Worm (Caenorhabditis elegans): Measurements from ENCODE around the gene abce-1.

abce-1 gene

DNA sequence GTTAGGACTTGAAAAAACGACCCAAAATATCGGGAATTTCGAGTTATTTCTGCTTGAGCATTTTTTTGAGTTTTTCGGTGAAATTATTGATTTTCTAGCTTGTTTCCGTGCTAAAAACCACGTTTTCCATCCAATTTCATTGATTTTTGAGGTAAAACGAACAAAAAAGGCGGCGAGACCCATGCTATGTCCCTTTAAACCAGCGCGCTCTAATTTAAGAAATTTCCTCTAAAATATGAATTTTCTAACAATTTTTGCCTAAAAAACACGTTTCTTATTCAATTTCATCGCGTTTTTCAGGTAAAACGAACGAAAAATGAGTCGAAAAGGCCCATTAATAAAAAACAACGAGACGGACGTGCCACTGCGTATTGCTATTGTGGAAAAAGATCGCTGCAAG, at the start of gene abce-1:
TSS of gene abce-1 (plus strand) at position 301 of the 400 bp plus-strand sequence.
- TF ChIP-seq flt-1 (GFP tag; IDR thresholded peaks at IDR 0.05), result no peak
- TF ChIP-seq tab-1 (GFP tag; IDR thresholded peaks at IDR 0.05), result no peak
- TF ChIP-seq T22C8.4 (GFP tag; IDR thresholded peaks at IDR 0.05), result no peak
- no peak for TF ChIP-seq klf-2 (GFP tag; conservative IDR thresholded peaks at IDR 0.05)
- no peak for TF ChIP-seq ztf-23 (GFP tag; IDR thresholded peaks at IDR 0.05)
- TF ChIP-seq cog-1 (tag; optimal IDR thresholded peaks at IDR 0.05), result no peak
- TF ChIP-seq med-1 (GFP tag; optimal IDR thresholded peaks at IDR 0.05; ENCODE audit: insufficient read depth), result no peak

DNA sequence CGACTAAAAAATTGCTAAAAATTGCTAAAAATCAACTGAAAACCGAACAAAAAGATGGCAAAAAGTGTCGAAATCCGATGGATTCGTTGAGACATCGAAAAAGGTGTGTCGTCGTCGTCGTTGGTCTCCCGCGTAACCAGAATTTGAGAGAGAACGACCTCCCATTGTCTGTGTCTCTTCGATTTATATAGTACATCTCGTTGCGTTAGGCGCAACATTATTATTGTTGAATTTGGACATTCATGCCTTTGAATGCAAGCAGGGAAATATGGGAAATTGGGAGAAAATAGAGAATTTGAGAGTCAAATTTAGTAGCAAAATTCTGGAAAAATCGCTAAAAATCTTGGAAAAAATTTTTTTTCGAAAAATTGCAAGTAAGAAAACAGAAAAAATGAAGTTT, 49.6 kb upstream of the abce-1 start:
- no peak for TF ChIP-seq ztf-23 (GFP tag; IDR thresholded peaks at IDR 0.05)
- no peak for TF ChIP-seq ztf-29 (GFP tag; IDR thresholded peaks at IDR 0.05)
- TF ChIP-seq cog-1 (tag; optimal IDR thresholded peaks at IDR 0.05), result no peak
- no peak for TF ChIP-seq ref-1 (GFP tag; conservative IDR thresholded peaks at IDR 0.05)
- TF ChIP-seq med-1 (GFP tag; optimal IDR thresholded peaks at IDR 0.05; ENCODE audit: insufficient read depth), result no peak
- TF ChIP-seq klf-2 (GFP tag; conservative IDR thresholded peaks at IDR 0.05), result no peak
- no peak for TF ChIP-seq T22C8.4 (GFP tag; IDR thresholded peaks at IDR 0.05)
- no peak for TF ChIP-seq tab-1 (GFP tag; IDR thresholded peaks at IDR 0.05)
- no peak for TF ChIP-seq flt-1 (GFP tag; IDR thresholded peaks at IDR 0.05)

DNA sequence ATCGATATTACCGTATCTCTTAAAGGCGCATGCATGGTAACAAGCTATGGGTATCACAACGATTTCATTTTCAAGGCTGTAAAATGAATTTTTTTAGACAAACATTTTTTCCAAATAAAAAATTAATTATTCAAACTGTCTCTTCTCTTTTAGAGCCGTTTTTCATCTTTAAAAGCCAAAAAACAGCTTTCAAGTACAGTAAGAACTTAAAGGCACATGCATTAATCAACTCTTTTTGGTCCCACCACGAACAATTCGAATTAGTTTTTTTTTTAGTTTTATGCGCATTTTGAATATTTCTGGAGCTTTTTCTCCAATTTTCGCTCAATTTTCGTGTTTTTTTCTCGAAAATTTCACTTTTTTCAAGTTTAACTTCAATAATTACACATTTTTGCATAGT, 49.2 kb upstream of the abce-1 start:
- TF ChIP-seq med-1 (GFP tag; optimal IDR thresholded peaks at IDR 0.05; ENCODE audit: insufficient read depth), result no peak
- no peak for TF ChIP-seq T22C8.4 (GFP tag; IDR thresholded peaks at IDR 0.05)
- TF ChIP-seq ztf-23 (GFP tag; IDR thresholded peaks at IDR 0.05), result no peak
- no peak for TF ChIP-seq ztf-29 (GFP tag; IDR thresholded peaks at IDR 0.05)
- no peak for TF ChIP-seq klf-2 (GFP tag; conservative IDR thresholded peaks at IDR 0.05)
- no peak for TF ChIP-seq flt-1 (GFP tag; IDR thresholded peaks at IDR 0.05)
- TF ChIP-seq ref-1 (GFP tag; conservative IDR thresholded peaks at IDR 0.05), result no peak
- no peak for TF ChIP-seq tab-1 (GFP tag; IDR thresholded peaks at IDR 0.05)
- TF ChIP-seq cog-1 (tag; optimal IDR thresholded peaks at IDR 0.05), result no peak

DNA sequence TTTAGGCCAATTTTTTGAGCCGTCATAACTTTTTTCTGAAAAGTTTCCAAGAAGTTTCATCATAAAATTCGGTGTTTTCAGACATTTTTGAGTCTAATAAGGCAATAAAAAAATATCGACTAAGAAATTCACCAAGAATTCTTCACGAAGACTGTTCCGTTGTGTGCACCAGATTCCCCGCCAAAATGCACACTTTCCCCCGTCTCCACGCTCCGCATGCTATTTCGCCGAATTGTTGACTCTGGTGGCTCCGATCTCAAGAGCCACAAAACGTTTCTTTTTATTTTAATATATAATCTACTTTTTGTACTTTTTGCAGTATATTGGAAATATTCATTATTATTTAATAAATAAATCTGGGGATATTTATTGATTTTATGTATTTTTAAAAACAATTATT, 48.1 kb upstream of the abce-1 start:
- TF ChIP-seq ref-1 (GFP tag; conservative IDR thresholded peaks at IDR 0.05), result no peak
- TF ChIP-seq tab-1 (GFP tag; IDR thresholded peaks at IDR 0.05), result no peak
- TF ChIP-seq T22C8.4 (GFP tag; IDR thresholded peaks at IDR 0.05), result no peak
- TF ChIP-seq klf-2 (GFP tag; conservative IDR thresholded peaks at IDR 0.05), result no peak
- TF ChIP-seq cog-1 (tag; optimal IDR thresholded peaks at IDR 0.05), result no peak
- TF ChIP-seq med-1 (GFP tag; optimal IDR thresholded peaks at IDR 0.05; ENCODE audit: insufficient read depth), result no peak
- no peak for TF ChIP-seq ztf-23 (GFP tag; IDR thresholded peaks at IDR 0.05)

DNA sequence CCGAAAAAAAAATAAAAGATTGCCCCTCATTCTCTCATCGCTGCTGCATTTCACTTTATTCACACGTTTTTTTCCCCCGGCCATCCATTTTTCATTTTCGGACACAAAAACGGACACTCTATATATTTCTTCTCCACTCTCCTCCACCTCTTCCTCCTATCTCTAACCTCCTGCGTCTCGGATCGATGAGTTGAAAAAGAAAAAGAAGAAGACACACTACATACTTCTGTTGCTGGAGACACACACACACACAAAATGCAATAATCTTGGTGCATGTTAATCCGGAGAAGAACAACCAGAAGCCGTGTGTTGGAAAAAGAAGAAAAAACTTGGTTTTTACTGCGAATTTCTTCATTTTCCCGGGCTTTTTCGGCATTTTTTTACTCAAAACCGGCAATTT, 47.7 kb upstream of the abce-1 start:
- TF ChIP-seq ref-1 (GFP tag; conservative IDR thresholded peaks at IDR 0.05) (no peak), T22C8.4 (GFP tag; IDR thresholded peaks at IDR 0.05) (no peak), klf-2 (GFP tag; conservative IDR thresholded peaks at IDR 0.05) (no peak), tab-1 (GFP tag; IDR thresholded peaks at IDR 0.05) (no peak), flt-1 (GFP tag; IDR thresholded peaks at IDR 0.05) (0 out of 2 replicates have a peak, but pooled peaks have one; percentile 18), med-1 (GFP tag; optimal IDR thresholded peaks at IDR 0.05; ENCODE audit: insufficient read depth) (no peak), cog-1 (tag; optimal IDR thresholded peaks at IDR 0.05) (peak; percentile 21), ztf-23 (GFP tag; IDR thresholded peaks at IDR 0.05) (no peak), ztf-29 (GFP tag; IDR thresholded peaks at IDR 0.05) (no peak)

DNA sequence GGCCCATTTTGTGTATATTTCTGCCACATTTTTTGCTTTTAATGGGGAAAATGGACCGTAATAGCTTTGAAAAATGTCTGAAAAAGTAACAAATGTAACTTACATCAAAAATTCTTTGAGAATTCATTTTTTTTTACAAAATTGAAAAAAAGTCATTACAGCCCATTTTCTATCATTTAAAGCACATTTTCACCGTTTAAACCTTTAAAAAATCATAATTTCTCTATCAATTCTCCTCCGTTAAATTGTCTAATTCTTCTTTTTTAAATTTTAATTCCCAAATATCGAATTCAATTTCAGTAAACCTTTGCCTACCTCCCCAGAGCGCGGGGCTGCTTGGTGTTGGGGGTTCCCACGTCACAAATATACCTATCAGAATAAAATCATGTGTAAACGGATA, 46.3 kb upstream of the abce-1 start, which contains the start of gene dhhc-8:
TSS of gene dhhc-8 (plus strand) at position 301 of the 400 bp plus-strand sequence.
- no peak for TF ChIP-seq ztf-23 (GFP tag; IDR thresholded peaks at IDR 0.05)
- no peak for TF ChIP-seq T22C8.4 (GFP tag; IDR thresholded peaks at IDR 0.05)
- TF ChIP-seq tab-1 (GFP tag; IDR thresholded peaks at IDR 0.05), result no peak
- TF ChIP-seq ztf-29 (GFP tag; IDR thresholded peaks at IDR 0.05), result no peak
- TF ChIP-seq flt-1 (GFP tag; IDR thresholded peaks at IDR 0.05), result no peak
- no peak for TF ChIP-seq klf-2 (GFP tag; conservative IDR thresholded peaks at IDR 0.05)
- no peak for TF ChIP-seq ref-1 (GFP tag; conservative IDR thresholded peaks at IDR 0.05)
- TF ChIP-seq med-1 (GFP tag; optimal IDR thresholded peaks at IDR 0.05; ENCODE audit: insufficient read depth), result no peak
- no peak for TF ChIP-seq cog-1 (tag; optimal IDR thresholded peaks at IDR 0.05)

DNA sequence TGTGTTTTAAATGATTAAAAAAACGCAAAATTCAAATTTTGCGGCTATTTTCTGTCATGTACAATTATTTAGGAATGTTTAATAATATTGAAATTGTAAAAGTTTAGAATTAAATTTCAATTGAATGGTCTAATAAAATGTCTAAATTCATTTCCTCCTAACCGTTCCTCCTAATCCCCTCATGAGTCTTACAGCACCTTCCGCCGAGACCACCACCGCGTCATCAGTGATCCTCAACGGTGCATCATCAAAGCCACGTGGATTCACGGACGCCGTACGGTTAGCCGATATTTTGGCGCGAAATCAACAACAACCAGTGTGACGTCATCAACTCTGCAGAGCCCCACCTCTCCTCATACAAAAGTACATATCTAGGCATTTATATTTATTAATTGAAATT, 35.2 kb upstream of the abce-1 start:
- TF ChIP-seq tab-1 (GFP tag; IDR thresholded peaks at IDR 0.05) (no peak), ztf-29 (GFP tag; IDR thresholded peaks at IDR 0.05) (no peak), med-1 (GFP tag; optimal IDR thresholded peaks at IDR 0.05; ENCODE audit: insufficient read depth) (no peak), flt-1 (GFP tag; IDR thresholded peaks at IDR 0.05) (no peak), klf-2 (GFP tag; conservative IDR thresholded peaks at IDR 0.05) (no peak), T22C8.4 (GFP tag; IDR thresholded peaks at IDR 0.05) (no peak), ref-1 (GFP tag; conservative IDR thresholded peaks at IDR 0.05) (no peak), cog-1 (tag; optimal IDR thresholded peaks at IDR 0.05) (no peak), ztf-23 (GFP tag; IDR thresholded peaks at IDR 0.05) (no peak)

DNA sequence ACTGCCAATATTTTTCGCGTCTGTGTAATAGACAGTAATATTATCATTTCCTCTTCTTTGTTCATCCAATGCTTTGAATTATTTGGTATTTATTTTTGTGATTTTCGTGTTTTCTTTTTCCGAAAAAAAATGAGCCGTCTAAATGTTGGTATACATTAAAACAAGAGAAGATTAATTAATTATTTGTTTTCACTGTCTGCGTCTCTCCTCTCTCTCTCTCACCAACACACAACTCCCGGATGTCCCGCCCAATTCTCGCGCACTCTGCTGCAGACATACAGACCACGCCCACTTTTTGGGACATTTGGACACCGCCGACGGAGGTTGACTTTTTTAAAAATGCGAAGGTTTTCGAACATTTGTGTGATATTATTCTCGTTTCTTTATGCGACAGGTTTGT, 34.1 kb upstream of the abce-1 start, which contains the start of gene zig-8:
TSS of gene zig-8 (plus strand) at position 301 of the 400 bp plus-strand sequence.
- TF ChIP-seq tab-1 (GFP tag; IDR thresholded peaks at IDR 0.05) (no peak), ztf-23 (GFP tag; IDR thresholded peaks at IDR 0.05) (no peak)

DNA sequence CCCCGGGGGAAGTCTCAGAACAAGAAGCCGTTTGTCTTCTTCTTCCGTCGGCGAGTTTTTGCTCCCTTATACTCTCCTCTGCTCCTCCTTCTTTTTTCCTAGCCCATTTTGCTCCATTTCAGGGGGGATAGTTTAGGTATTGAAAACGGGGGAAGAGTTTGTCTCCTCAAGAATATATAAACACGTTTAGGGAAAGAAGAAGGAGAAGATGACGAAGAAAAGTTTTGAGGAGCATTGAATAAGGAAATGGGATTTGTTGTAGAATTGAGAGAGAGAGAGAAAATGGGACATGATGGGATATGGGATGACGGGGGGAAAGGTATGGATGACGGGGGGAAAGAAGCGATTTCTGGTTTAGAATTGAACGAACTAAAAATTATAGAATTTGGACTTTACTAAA, 30.2 kb upstream of the abce-1 start:
- TF ChIP-seq med-1 (GFP tag; optimal IDR thresholded peaks at IDR 0.05; ENCODE audit: insufficient read depth), result no peak

DNA sequence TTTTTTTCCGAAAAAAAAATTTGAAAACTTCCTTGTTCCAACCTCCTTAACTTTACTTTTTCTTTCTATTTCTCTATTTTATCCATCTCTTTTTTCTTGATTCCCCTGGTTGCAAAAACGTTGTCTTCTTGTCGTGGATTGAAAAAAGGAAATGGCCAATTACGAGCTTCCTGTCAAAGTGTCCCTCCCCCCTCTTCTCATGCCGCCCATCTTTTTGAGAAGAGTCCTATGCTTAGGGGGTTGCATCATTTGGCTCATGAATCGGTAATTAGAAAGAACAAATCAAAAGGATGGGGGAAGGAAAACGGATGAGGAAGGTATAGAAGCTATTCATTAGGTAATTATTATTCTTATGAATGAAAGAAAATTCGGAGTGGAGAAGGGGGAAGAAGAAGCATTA, 26.5 kb upstream of the abce-1 start:
- TF ChIP-seq ref-1 (GFP tag; conservative IDR thresholded peaks at IDR 0.05) (no peak), ztf-23 (GFP tag; IDR thresholded peaks at IDR 0.05) (no peak), tab-1 (GFP tag; IDR thresholded peaks at IDR 0.05) (no peak), T22C8.4 (GFP tag; IDR thresholded peaks at IDR 0.05) (no peak)

DNA sequence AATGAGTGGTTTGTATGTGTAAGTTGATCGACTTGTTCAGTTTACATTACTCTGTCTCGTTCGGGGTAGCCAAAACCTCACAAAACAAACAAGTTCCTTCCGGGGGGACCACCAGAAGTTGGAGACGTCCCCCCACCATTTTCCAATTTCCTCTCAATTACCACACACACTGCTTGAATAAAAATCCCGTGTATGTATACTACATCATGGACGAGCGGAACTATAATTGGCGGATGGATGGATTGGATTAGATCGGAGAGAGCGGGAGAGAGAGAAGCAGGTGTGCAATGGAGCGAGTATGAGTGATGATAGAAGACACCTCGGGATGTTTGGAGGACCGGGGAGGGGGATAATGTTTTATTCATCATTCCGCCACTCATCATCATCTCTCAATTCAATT, 22.4 kb upstream of the abce-1 start:
- TF ChIP-seq ztf-29 (GFP tag; IDR thresholded peaks at IDR 0.05) (no peak), klf-2 (GFP tag; conservative IDR thresholded peaks at IDR 0.05) (no peak), med-1 (GFP tag; optimal IDR thresholded peaks at IDR 0.05; ENCODE audit: insufficient read depth) (no peak), T22C8.4 (GFP tag; IDR thresholded peaks at IDR 0.05) (no peak), flt-1 (GFP tag; IDR thresholded peaks at IDR 0.05) (no peak), ref-1 (GFP tag; conservative IDR thresholded peaks at IDR 0.05) (no peak), cog-1 (tag; optimal IDR thresholded peaks at IDR 0.05) (no peak)

Data from whole organism, midembryonic.